Worm (Caenorhabditis elegans): ENCODE data around the gene acp-4.

The acp-4 gene

DNA sequence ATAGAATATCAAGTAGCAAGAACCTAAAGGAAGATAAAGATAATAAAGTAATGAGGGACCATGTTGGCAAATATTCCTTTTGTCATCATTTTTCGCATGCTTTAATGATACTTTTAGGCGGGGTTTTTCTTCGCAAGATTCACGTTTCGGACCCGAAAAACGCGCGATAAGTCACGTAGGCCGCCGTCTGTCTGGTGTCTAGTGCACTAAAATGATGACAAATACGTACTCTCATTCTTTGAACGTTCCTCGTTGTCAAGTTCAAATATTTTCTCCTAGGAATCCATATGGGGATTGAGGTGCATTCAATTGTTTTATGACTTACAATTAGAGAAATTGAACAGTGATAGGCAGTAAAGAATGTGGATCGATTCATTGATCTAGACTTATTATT lies 48.9 kb upstream of the acp-4 start, which contains the start of gene taap-1 (continued):
- TF ChIP-seq swsn-7 (tag; optimal IDR thresholded peaks at IDR 0.05) (no peak), fos-1 (tag; optimal IDR thresholded peaks at IDR 0.05) (no peak), unc-86 (tag; optimal IDR thresholded peaks at IDR 0.05) (no peak), egl-27 (tag; optimal IDR thresholded peaks at IDR 0.05) (no peak), lin-15B (tag; optimal IDR thresholded peaks at IDR 0.05) (no peak), ztf-11 (tag; optimal IDR thresholded peaks at IDR 0.05) (no peak), ceh-82 (tag; optimal IDR thresholded peaks at IDR 0.05) (no peak), isw-1 (GFP tag; IDR thresholded peaks at IDR 0.05) (no peak), C16A3.4 (tag; optimal IDR thresholded peaks at IDR 0.05) (no peak), efl-3 (GFP tag; optimal IDR thresholded peaks at IDR 0.05) (no peak), lsy-2 (tag; optimal IDR thresholded peaks at IDR 0.05) (no peak), pax-3 (tag; optimal IDR thresholded peaks at IDR 0.05) (no peak), jun-1 (tag; optimal IDR thresholded peaks at IDR 0.05) (no peak), nhr-85 (tag) (no peak), sup-37 (GFP tag; optimal IDR thresholded peaks at IDR 0.05) (no peak), zag-1 (tag; optimal IDR thresholded peaks at IDR 0.05) (no peak), unc-62 (GFP tag; optimal IDR thresholded peaks at IDR 0.05) (no peak), xbp-1 (tag; optimal IDR thresholded peaks at IDR 0.05) (no peak), tbx-2 (tag; optimal IDR thresholded peaks at IDR 0.05) (no peak), alr-1 (tag; optimal IDR thresholded peaks at IDR 0.05; ENCODE audit: borderline replicate concordance) (no peak), tlp-1 (tag; optimal IDR thresholded peaks at IDR 0.05) (no peak), nhr-11 (tag; optimal IDR thresholded peaks at IDR 0.05) (no peak), hpl-2 (GFP tag; optimal IDR thresholded peaks at IDR 0.05) (no peak), irx-1 (tag; optimal IDR thresholded peaks at IDR 0.05) (no peak), hlh-17 (GFP tag; optimal IDR thresholded peaks at IDR 0.05; ENCODE audit: borderline replicate concordance) (no peak), fkh-8 (tag; optimal IDR thresholded peaks at IDR 0.05) (peak; percentile 54), snu-23 (GFP tag; optimal IDR thresholded peaks at IDR 0.05) (peak; percentile 53), zip-4 (GFP tag; optimal IDR thresholded peaks at IDR 0.05) (no peak), unc-98 (GFP tag; IDR thresholded peaks at IDR 0.05) (no peak), ets-5 (GFP tag; IDR thresholded peaks at IDR 0.05) (no peak), fkh-4 (tag; optimal IDR thresholded peaks at IDR 0.05; ENCODE audit: borderline replicate concordance) (no peak), pqm-1 (tag; optimal IDR thresholded peaks at IDR 0.05) (no peak), fkh-10 (GFP tag; optimal IDR thresholded peaks at IDR 0.05) (no peak)

- TF ChIP-seq ceh-82 (tag; optimal IDR thresholded peaks at IDR 0.05) = peak in 1 of 3 experiments; percentile 34
- no peak for TF ChIP-seq hpl-2 (GFP tag; optimal IDR thresholded peaks at IDR 0.05)
- peak; percentile 28 to 74 for TF ChIP-seq lin-35 (GFP tag; optimal IDR thresholded peaks at IDR 0.05)
- no peak for TF ChIP-seq pax-3 (tag; optimal IDR thresholded peaks at IDR 0.05)
- TF ChIP-seq unc-86 (tag; optimal IDR thresholded peaks at IDR 0.05) = peak; percentile 6
- TF ChIP-seq nhr-47 (tag; optimal IDR thresholded peaks at IDR 0.05) = peak; percentile 2
- TF ChIP-seq ces-1 (GFP tag; optimal IDR thresholded peaks at IDR 0.05) = no peak
- no peak for TF ChIP-seq mab-9 (GFP tag; IDR thresholded peaks at IDR 0.05)
- TF ChIP-seq ztf-11 (tag; optimal IDR thresholded peaks at IDR 0.05) = no peak
- TF ChIP-seq rnt-1 (tag; optimal IDR thresholded peaks at IDR 0.05) = peak; percentile 41
- TF ChIP-seq dpl-1 (GFP tag; optimal IDR thresholded peaks at IDR 0.05) = peak; percentile 45 to 75 (median 56)
- TF ChIP-seq efl-1 (optimal IDR thresholded peaks at IDR 0.05) = peak; percentile 33 to 51
- TF ChIP-seq efl-1 (GFP tag; optimal IDR thresholded peaks at IDR 0.05 in 1 of 2) = peak; percentile 68 to 93
- TF ChIP-seq nhr-19 (GFP tag; conservative IDR thresholded peaks at IDR 0.05) = peak; percentile 33
- TF ChIP-seq nhr-71 (tag; optimal IDR thresholded peaks at IDR 0.05) = peak; percentile 48
- no peak for TF ChIP-seq ets-5 (GFP tag; IDR thresholded peaks at IDR 0.05)
- no peak for TF ChIP-seq lin-39 (tag; optimal IDR thresholded peaks at IDR 0.05)
- TF ChIP-seq nhr-237 (tag; optimal IDR thresholded peaks at IDR 0.05) = peak; percentile 40
- peak; percentile 34 for TF ChIP-seq egl-13 (tag; optimal IDR thresholded peaks at IDR 0.05)
- TF ChIP-seq lin-14 (GFP tag; optimal IDR thresholded peaks at IDR 0.05) = peak; percentile 69
- peak; percentile 13 for TF ChIP-seq swsn-7 (tag; optimal IDR thresholded peaks at IDR 0.05)
- TF ChIP-seq nhr-85 (tag) = peak; percentile 66
- TF ChIP-seq lsy-2 (tag; optimal IDR thresholded peaks at IDR 0.05) = peak; percentile 56 to 93
Observed at ce11 chrII:8483124-8483792, 48.4 kb upstream of the acp-4 start.

All from whole organism, L1 larva.